Fruit fly (Drosophila melanogaster) Kc167 (cell line): ENCODE results near the gene CG32295.

Experiments
- Myc ChIP-seq: fragments of >200 bp; optimal IDR thresholded peaks from 2 replicates; lab custom pipeline; 2017; ENCODE audit warnings: missing external identifiers
- h ChIP-seq: fragments of >200 bp; optimal IDR thresholded peaks from 3 replicates; lab custom pipeline; 2018; ENCODE audit warnings: missing external identifiers

- TF ChIP-seq h (lab: Kevin White, UChicago) (no peak), Myc (lab: Kevin White, UChicago) (no peak)
These were observed 11.6 kb downstream of the CG32295 start for dm6 chr3L:2515197-2515596.
